Comparison of ENCODE assay signal across 1 fruit fly cellular context in the genomic region with DNA sequence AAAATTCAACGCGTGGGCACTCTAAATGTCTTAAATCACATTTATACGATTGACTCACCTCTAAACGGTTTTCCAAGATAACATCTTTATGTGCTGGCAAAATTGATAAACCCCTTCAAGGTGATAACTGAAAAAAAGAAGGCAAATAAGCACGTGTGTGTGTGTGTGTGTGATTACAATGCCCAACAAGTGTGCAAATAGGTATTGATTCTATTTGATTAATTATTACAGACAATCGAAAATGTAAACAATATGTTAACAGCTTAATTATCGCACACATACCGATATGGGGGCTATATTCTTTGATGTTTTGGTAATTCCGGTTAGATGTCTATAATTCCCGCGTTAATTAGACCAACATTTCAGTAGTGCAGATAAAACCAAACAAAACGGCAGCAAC.
TF ChIP-seq lines count a peak whose summit lies in the region.

No protein-coding gene starts in this region.

TF ChIP-seq in whole organism, embryonic, 481 proteins besides CTCF, POLR2A, EP300 and RAD21 (continued from another document):
- 0 out of 2 replicates have a peak, but pooled peaks have one; percentile 10 for TF ChIP-seq Atf6 (GFP tag; IDR thresholded peaks at IDR 0.05; lab: Robert Waterston, UW)
- TF ChIP-seq CG14965 (GFP tag; optimal IDR thresholded peaks at IDR 0.05; lab: Kevin White, UChicago; ENCODE audit: borderline replicate concordance): no peak
